Fruit fly (Drosophila melanogaster): ENCODE results near the gene CG33120.

The CG33120 gene

DNA sequence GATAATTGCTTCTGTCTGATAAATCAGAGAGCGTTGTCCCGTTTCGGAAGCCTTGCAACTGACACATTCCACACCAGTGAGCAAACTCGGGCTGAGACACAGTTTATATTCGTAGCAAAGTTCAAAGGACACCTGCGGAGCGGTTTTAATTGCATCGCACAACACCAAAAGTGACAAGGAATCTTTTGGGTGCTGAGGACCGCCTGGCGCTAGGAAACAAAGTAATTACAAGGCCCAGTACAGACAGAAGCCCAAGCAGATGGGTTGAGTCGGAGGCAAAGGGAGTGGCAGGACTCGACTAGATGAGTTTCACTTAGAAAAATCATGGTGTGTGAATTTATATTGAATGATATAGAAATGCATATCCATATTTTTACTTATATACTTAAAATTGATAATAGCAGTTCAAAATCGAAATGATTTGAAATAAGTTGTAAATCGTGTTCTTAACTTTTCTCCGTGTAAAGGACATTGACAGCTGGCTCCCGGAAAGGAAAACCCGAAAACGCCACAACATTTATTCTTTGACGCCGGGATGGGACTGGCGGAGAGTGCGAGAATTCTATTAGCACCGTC, 35.5 kb downstream of the CG33120 start:
- no peak for TF ChIP-seq rn (GFP tag; IDR thresholded peaks at IDR 0.05)
- TF ChIP-seq CG34367 (tag; optimal IDR thresholded peaks at IDR 0.05), result no peak
- no peak for TF ChIP-seq CG8301 (tag; optimal IDR thresholded peaks at IDR 0.05)
- TF ChIP-seq Ets98B (GFP tag; IDR thresholded peaks at IDR 0.05), result no peak

DNA sequence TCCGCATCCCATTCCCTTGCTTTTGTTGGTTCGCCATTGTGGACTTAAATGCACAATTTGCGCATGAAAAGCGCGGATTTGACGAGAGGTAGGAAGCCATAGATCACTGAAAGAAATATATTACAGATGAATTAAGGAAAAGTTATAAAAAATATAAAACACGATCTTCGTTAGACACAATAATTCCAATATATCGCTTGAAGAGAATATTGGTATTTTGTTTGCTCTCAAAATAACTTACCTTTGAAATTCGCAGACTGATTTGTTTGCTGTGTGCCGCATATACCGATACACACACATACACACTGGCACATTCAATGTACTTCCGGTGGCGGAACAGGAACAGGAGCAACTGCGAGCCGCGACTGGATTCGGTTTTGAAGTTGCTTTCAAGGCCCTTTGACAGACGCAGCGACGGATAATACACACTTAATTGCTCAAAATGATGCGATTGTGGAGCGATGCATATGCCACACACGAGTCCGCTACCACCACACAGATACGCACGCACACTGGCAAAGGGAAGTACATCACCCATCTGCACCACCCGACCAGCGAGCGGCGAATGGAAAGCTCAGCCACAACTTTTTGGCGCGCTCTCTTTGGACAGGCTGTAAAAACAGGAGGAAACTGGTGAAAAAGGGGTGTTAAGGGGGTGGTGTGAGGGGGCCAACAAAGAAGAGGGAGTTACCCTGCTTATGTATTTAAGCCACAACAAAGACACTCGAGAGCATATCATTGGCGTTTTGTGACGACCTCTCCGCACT, 38.6 kb downstream of the CG33120 start:
- peak; percentile 31 for TF ChIP-seq CG15710 (tag; optimal IDR thresholded peaks at IDR 0.05)
- peak; percentile 44 for TF ChIP-seq CG8159 (tag; optimal IDR thresholded peaks at IDR 0.05)
- TF ChIP-seq fd96Ca (GFP tag; IDR thresholded peaks at IDR 0.05), result no peak
- no peak for TF ChIP-seq Pif1B (GFP tag; optimal IDR thresholded peaks at IDR 0.05)
- no peak for TF ChIP-seq D1 (tag; optimal IDR thresholded peaks at IDR 0.05)
- TF ChIP-seq CG9948 (tag; optimal IDR thresholded peaks at IDR 0.05), result peak; percentile 10
- peak; percentile 19 for TF ChIP-seq Snoo (tag; optimal IDR thresholded peaks at IDR 0.05)

DNA sequence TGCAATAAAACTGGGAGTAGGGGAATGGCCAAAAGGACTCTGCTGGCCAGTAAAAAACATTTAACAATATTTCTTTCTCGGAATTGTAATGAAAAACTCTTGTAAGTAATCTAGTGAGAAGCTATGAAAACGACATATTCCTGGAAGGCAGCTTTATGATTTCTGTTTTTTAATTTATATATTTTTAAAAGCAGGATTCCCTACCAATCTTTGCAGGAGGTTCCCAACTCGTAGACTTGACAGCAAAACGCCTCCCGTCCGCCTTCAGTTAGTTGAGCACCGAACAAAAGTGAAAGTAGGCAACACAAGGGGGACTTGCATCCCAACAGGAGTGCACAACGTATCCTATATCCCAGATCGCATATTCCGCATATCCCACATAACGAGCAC, 39.1 kb downstream of the CG33120 start, which contains the start of gene CG43814:
TSS of gene CG43814 (minus strand) at position 101 of the 390 bp plus-strand sequence.
- TF ChIP-seq Ets98B (GFP tag; IDR thresholded peaks at IDR 0.05) (no peak), CG32121 (GFP tag; IDR thresholded peaks at IDR 0.05) (no peak), Snoo (tag; optimal IDR thresholded peaks at IDR 0.05) (no peak), CG34367 (tag; optimal IDR thresholded peaks at IDR 0.05) (no peak), CG17806 (tag; optimal IDR thresholded peaks at IDR 0.05) (no peak), rn (GFP tag; IDR thresholded peaks at IDR 0.05) (no peak), gl (tag; optimal IDR thresholded peaks at IDR 0.05) (no peak), Pif1B (GFP tag; optimal IDR thresholded peaks at IDR 0.05) (no peak), CG8301 (tag; optimal IDR thresholded peaks at IDR 0.05) (no peak), CG13204 (GFP tag; optimal IDR thresholded peaks at IDR 0.05) (no peak), CG9948 (tag; optimal IDR thresholded peaks at IDR 0.05) (no peak), D1 (tag; optimal IDR thresholded peaks at IDR 0.05) (no peak), CG14655 (GFP tag; optimal IDR thresholded peaks at IDR 0.05) (no peak), CG12605 (GFP tag; IDR thresholded peaks at IDR 0.05) (no peak)

DNA sequence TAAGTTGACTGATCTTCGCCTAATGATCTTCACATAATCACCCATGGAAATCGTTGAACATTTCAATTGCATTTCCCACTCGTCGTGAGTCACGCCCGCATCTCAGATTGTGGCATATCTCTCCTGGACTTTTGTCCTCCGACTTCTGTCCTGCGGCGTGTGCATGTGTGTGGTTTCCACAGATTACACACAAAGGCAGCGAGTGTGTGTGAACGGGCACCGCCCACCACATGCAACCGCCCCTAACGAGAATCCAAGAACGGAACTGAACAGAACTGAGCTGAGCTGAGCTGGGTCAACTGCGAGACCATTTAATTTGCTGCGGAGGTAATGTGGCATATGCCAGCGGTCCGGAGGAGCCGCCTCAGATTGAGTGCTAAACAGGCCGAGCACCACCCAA, 42.7 kb downstream of the CG33120 start:
- TF ChIP-seq CG15710 (tag; optimal IDR thresholded peaks at IDR 0.05) (no peak), CG8301 (tag; optimal IDR thresholded peaks at IDR 0.05) (no peak), gl (tag; optimal IDR thresholded peaks at IDR 0.05) (no peak), Pif1B (GFP tag; optimal IDR thresholded peaks at IDR 0.05) (no peak), CG9948 (tag; optimal IDR thresholded peaks at IDR 0.05) (no peak), CG34367 (tag; optimal IDR thresholded peaks at IDR 0.05) (no peak), CG13204 (GFP tag; optimal IDR thresholded peaks at IDR 0.05) (no peak), Snoo (tag; optimal IDR thresholded peaks at IDR 0.05) (no peak), CG10348 (GFP tag; IDR thresholded peaks at IDR 0.05) (no peak), CG8159 (tag; optimal IDR thresholded peaks at IDR 0.05) (no peak), fd96Ca (GFP tag; IDR thresholded peaks at IDR 0.05) (no peak), CG17806 (tag; optimal IDR thresholded peaks at IDR 0.05) (no peak), CG32121 (GFP tag; IDR thresholded peaks at IDR 0.05) (no peak), CG4496 (GFP tag; IDR thresholded peaks at IDR 0.05) (no peak), Pif1A (GFP tag; optimal IDR thresholded peaks at IDR 0.05) (no peak), D1 (tag; optimal IDR thresholded peaks at IDR 0.05) (no peak), Ets98B (GFP tag; IDR thresholded peaks at IDR 0.05) (no peak), EcR (GFP tag; optimal IDR thresholded peaks at IDR 0.05) (no peak), CG14655 (GFP tag; optimal IDR thresholded peaks at IDR 0.05) (no peak), CG12605 (GFP tag; IDR thresholded peaks at IDR 0.05) (no peak)

DNA sequence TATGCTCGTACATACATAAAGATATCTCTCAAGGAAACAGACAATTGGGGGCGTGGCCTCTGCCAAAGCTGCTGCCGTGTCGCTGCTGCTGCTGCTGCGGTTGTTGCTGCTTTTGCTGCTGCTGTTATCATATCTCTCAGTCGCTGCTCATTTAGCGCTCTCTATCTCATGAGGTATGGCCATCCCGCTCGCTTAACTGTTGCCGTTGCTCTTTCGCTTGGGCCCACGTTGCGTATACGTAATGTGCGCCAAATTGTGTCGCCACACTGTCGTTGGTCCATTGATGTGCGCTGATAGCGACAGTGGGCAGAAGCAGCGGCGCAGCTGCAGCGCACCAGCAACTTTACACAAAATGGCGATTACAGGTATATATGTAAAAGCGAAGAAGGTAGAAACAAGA, 47.9 kb downstream of the CG33120 start:
- no peak for TF ChIP-seq CG8159 (tag; optimal IDR thresholded peaks at IDR 0.05)
- TF ChIP-seq CG4496 (GFP tag; IDR thresholded peaks at IDR 0.05), result peak; percentile 21; the same call in 1 of the 3 replicates

DNA sequence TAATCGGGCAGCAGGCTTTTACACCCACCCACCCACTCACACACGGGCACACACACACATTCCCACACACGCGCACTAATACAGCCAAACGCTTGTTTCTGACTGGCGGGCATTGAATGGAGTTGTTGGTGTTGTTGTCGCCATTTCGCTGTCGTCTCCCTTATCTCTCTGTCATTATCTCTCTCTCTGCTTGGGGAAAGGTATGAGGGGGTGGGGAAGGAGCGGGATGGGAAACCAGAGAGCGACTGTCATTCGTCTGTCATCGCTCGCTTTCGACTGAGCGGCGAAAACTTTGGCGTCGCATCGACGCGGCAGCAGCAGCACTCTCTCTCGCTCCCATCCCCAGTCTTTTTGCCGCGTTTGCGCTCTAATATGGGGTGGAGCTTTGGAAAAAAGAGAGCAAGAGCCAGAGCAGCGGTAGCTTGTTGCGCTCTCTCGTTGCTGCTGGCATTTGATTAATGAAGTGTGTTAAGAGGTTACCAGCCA, 48.4 kb downstream of the CG33120 start:
- 0 out of 3 replicates have a peak, but pooled peaks have one; percentile 26 for TF ChIP-seq CG4496 (GFP tag; IDR thresholded peaks at IDR 0.05)
- peak; percentile 32; the same call in 1 of the 3 replicates for TF ChIP-seq fd96Ca (GFP tag; IDR thresholded peaks at IDR 0.05)
- TF ChIP-seq CG10348 (GFP tag; IDR thresholded peaks at IDR 0.05), result no peak
- no peak for TF ChIP-seq CG34367 (tag; optimal IDR thresholded peaks at IDR 0.05)
- TF ChIP-seq CG9948 (tag; optimal IDR thresholded peaks at IDR 0.05), result no peak

DNA sequence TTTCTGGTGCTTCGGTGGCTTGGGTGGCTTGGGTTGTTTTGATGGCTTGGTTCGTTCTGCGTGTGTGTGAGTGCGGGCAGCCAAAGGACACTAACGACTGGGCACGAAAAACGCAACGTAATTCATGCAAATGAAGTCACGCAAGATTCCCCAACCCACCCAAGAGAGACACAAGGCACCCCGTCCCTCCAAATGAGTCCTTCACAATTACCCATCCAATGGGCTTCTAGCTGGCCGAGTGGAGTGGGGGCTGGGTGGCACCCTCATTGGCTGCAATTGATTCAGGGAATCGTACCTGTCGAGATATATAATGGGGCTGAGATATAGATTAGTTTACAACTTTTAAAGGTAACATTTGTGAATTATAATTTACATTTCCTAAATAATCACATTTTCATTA, 51.1 kb downstream of the CG33120 start:
- no peak for TF ChIP-seq CG13204 (GFP tag; optimal IDR thresholded peaks at IDR 0.05)
- TF ChIP-seq CG9948 (tag; optimal IDR thresholded peaks at IDR 0.05), result no peak
- TF ChIP-seq EcR (GFP tag; optimal IDR thresholded peaks at IDR 0.05), result no peak
- no peak for TF ChIP-seq Pif1A (GFP tag; optimal IDR thresholded peaks at IDR 0.05)
- TF ChIP-seq CG8301 (tag; optimal IDR thresholded peaks at IDR 0.05), result no peak
- no peak for TF ChIP-seq CG14655 (GFP tag; optimal IDR thresholded peaks at IDR 0.05)
- no peak for TF ChIP-seq Snoo (tag; optimal IDR thresholded peaks at IDR 0.05)
- no peak for TF ChIP-seq CG15710 (tag; optimal IDR thresholded peaks at IDR 0.05)
